Fruit fly (Drosophila melanogaster): Measurements from ENCODE around the gene PGAP5.

PGAP5 gene

DNA sequence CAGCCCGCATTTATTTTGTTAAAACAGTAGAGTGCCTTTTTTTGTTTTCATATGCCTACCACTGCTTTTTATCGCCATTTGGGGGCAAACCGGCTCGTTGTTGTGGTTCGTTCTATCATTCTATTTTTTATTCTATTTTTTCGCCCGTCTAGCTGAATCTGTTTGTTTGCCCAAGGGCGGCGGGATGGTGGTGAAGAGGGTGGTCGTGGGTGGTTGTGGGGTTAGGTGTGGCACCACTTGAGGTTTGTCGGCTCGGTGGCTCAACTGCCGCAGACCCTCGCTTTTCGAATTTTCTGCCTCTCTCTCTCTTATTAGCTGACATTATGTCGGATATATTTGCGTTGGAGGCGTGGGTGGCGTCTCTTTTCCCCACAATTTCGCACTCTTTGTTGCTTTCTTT lies 27.1 kb upstream of the PGAP5 start (continued):
- TF ChIP-seq CG7271 (tag; optimal IDR thresholded peaks at IDR 0.05): no peak
- no peak for TF ChIP-seq CG17385 (GFP tag; optimal IDR thresholded peaks at IDR 0.05)
- no peak for TF ChIP-seq Hmx (GFP tag; optimal IDR thresholded peaks at IDR 0.05)
- TF ChIP-seq tgo (GFP tag; IDR thresholded peaks at IDR 0.05): no peak
- TF ChIP-seq BEAF-32 (GFP tag; optimal IDR thresholded peaks at IDR 0.05): no peak
- TF ChIP-seq Med (GFP tag): peak; percentile 78
- TF ChIP-seq klu (GFP tag; IDR thresholded peaks at IDR 0.05): peak; percentile 49
- TF ChIP-seq rib (GFP tag; IDR thresholded peaks at IDR 0.05): peak; percentile 73; the same call in 1 of the 2 replicates
- no peak for TF ChIP-seq CG16779 (GFP tag; IDR thresholded peaks at IDR 0.05)
- TF ChIP-seq CG11247 (GFP tag; IDR thresholded peaks at IDR 0.05): no peak
- TF ChIP-seq grau (tag; optimal IDR thresholded peaks at IDR 0.05): no peak
- no peak for TF ChIP-seq Dip2 (GFP tag; IDR thresholded peaks at IDR 0.05)
- TF ChIP-seq Bgb (GFP tag; IDR thresholded peaks at IDR 0.05; ENCODE audit: partially characterized antibody): peak; percentile 38; the same call in 1 of the 2 replicates
- TF ChIP-seq pfk (GFP tag; optimal IDR thresholded peaks at IDR 0.05): no peak
- TF ChIP-seq CG7786 (GFP tag; optimal IDR thresholded peaks at IDR 0.05): no peak
- no peak for TF ChIP-seq CG32772 (GFP tag; IDR thresholded peaks at IDR 0.05)
- peak; percentile 11 for TF ChIP-seq schlank (tag; optimal IDR thresholded peaks at IDR 0.05)
- no peak for TF ChIP-seq H15 (GFP tag; IDR thresholded peaks at IDR 0.05)
- TF ChIP-seq HmgD (GFP tag; optimal IDR thresholded peaks at IDR 0.05): no peak
- TF ChIP-seq CG6272 (GFP tag; IDR thresholded peaks at IDR 0.05): no peak
- no peak for TF ChIP-seq Mad (GFP tag; optimal IDR thresholded peaks at IDR 0.05)
- TF ChIP-seq Gsc (GFP tag; IDR thresholded peaks at IDR 0.05): no peak

- TF ChIP-seq CG16779 (GFP tag; IDR thresholded peaks at IDR 0.05): peak; percentile 20; the same call in 1 of the 2 replicates
- TF ChIP-seq run (tag; optimal IDR thresholded peaks at IDR 0.05): no peak
- 0 out of 2 replicates have a peak, but pooled peaks have one; percentile 18 for TF ChIP-seq bowl (GFP tag; IDR thresholded peaks at IDR 0.05)
- TF ChIP-seq CG1792 (GFP tag; optimal IDR thresholded peaks at IDR 0.05): no peak
- peak; percentile 80 for TF ChIP-seq CTCF (GFP tag; optimal IDR thresholded peaks at IDR 0.05)
Observed at dm6 chr2L:8185008-8185407, 13.7 kb upstream of the PGAP5 start.

DNA sequence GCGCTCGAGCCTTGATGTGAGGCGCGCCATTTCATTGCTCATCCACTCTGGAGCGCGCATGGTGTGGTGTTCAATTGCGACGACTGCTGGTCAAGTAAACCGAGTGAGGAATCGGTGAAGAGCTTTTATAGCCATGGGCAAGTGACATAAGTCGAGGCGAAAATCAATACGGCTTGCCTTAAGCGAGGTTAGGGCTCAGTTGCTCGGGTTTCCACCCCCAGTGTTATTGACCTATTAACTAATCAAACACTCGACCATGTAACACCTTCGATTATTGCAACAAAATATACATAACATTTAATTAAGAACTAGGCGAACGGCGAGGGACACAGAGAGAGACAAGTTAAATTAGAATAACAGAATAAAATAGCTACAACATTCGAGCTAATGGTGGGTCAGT lies 8.0 kb upstream of the PGAP5 start, which contains the start of gene CG34134:
Gene CG34134 (minus strand): TSS at position 101 of the 400 bp plus-strand sequence.
- TF ChIP-seq CG15601 (tag; optimal IDR thresholded peaks at IDR 0.05) (no peak), CG11456 (GFP tag; IDR thresholded peaks at IDR 0.05) (no peak), oc (tag; optimal IDR thresholded peaks at IDR 0.05) (no peak), row (GFP tag; IDR thresholded peaks at IDR 0.05) (no peak), CG4854 (GFP tag; optimal IDR thresholded peaks at IDR 0.05) (no peak), CG12155 (GFP tag; optimal IDR thresholded peaks at IDR 0.05) (no peak), Tbp (GFP tag; optimal IDR thresholded peaks at IDR 0.05) (no peak), otp (GFP tag; IDR thresholded peaks at IDR 0.05) (no peak), MESR4 (GFP tag; optimal IDR thresholded peaks at IDR 0.05) (no peak), usp (GFP tag; optimal IDR thresholded peaks at IDR 0.05) (no peak), eyg (GFP tag; optimal IDR thresholded peaks at IDR 0.05) (no peak), Hmr (GFP tag; optimal IDR thresholded peaks at IDR 0.05) (no peak), CG4404 (GFP tag; IDR thresholded peaks at IDR 0.05) (no peak), CG3281 (GFP tag; optimal IDR thresholded peaks at IDR 0.05) (no peak), Jarid2 (GFP tag; optimal IDR thresholded peaks at IDR 0.05) (no peak)
